Fruit fly (Drosophila melanogaster): ENCODE data around the gene sinu.

DNA sequence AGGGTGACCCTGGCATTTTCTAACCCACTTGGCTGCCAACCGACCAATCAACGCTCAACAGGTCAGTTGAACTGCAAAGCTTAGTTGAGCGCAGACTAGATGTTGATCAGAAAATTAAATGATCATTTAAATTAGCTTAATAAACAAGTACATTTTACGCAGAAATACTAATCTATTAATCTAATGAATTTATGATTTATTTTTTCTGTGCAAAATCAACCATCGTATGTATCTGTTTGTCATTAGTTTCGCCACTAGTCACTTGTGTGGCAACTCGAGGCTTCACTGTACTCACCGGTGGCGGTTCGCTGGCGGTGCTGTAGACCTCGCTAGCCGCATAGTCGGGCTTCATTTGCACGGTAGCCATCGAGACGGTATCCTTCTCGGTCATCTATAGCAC, 15.1 kb upstream of the sinu start:
- TF ChIP-seq Pif1B (GFP tag; optimal IDR thresholded peaks at IDR 0.05): no peak
- no peak for TF ChIP-seq CG32121 (GFP tag; IDR thresholded peaks at IDR 0.05)
- TF ChIP-seq Snoo (tag; optimal IDR thresholded peaks at IDR 0.05): no peak
- no peak for TF ChIP-seq CG34367 (tag; optimal IDR thresholded peaks at IDR 0.05)
- TF ChIP-seq gl (tag; optimal IDR thresholded peaks at IDR 0.05): no peak
- TF ChIP-seq Pif1A (GFP tag; optimal IDR thresholded peaks at IDR 0.05): no peak
- TF ChIP-seq D1 (tag; optimal IDR thresholded peaks at IDR 0.05): no peak
- TF ChIP-seq CG17806 (tag; optimal IDR thresholded peaks at IDR 0.05): no peak
